Worm (Caenorhabditis elegans) whole organism, young adult: ENCODE results near the gene sri-21.

Experiments
- B0035.1 ChIP-seq: sonication (generic microtip); optimal IDR thresholded peaks from 2 replicates; lab custom pipeline; 2016; ENCODE audit warnings: missing genetic modification characterization, mild to moderate bottlenecking, missing compliant biosample characterization, missing genotype, missing genetic modification reagents
- F33H1.4 ChIP-seq: fragments of 200-800 bp; sonication (Bioruptor generic); IDR thresholded peaks from 2 replicates; pipeline ENCODE4 v1.3.6; 2022; ENCODE audit warnings: missing genetic modification reagents, missing genetic modification characterization, missing compliant biosample characterization
- F52B5.7 ChIP-seq: sonication (generic microtip); optimal IDR thresholded peaks from 2 replicates; lab custom pipeline; 2016; ENCODE audit warnings: mild to moderate bottlenecking, missing genetic modification characterization, missing compliant biosample characterization
- F57A8.1 ChIP-seq: fragments of 200-800 bp; sonication (Bioruptor generic); optimal IDR thresholded peaks from 2 replicates; lab custom pipeline; 2018; ENCODE audit warnings: mild to moderate bottlenecking, missing genetic modification characterization, moderate library complexity, missing compliant biosample characterization
- F57C9.4 ChIP-seq: sonication (generic microtip); optimal IDR thresholded peaks from 2 replicates; lab custom pipeline; 2017; ENCODE audit warnings: mild to moderate bottlenecking, missing genetic modification characterization, missing compliant biosample characterization
- K11D2.4 ChIP-seq: fragments of 200-800 bp; sonication (Bioruptor generic); IDR thresholded peaks from 2 replicates; pipeline ENCODE4 v1.3.6; 2022; ENCODE audit warnings: missing genetic modification reagents, missing genetic modification characterization, missing compliant biosample characterization
- Y56A3A.18 ChIP-seq: fragments of 200-800 bp; sonication (Bioruptor generic); IDR thresholded peaks from 2 replicates; pipeline ENCODE4 v1.3.6; 2022; ENCODE audit warnings: missing genetic modification reagents, missing genetic modification characterization, missing compliant biosample characterization
- aptf-3 ChIP-seq: fragments of 200-800 bp; sonication (Bioruptor generic); IDR thresholded peaks from 2 replicates; pipeline ENCODE4 v1.3.6; 2022; ENCODE audit warnings: missing genetic modification characterization, missing compliant biosample characterization
- atf-7 ChIP-seq: sonication (generic microtip); optimal IDR thresholded peaks from 2 replicates; lab custom pipeline; 2017; ENCODE audit warnings: mild to moderate bottlenecking, missing genetic modification characterization, missing compliant biosample characterization
- attf-3 ChIP-seq: fragments of 200-800 bp; sonication (Bioruptor generic); conservative IDR thresholded peaks from 2 replicates; pipeline ENCODE4 v1.3.6; 2022; ENCODE audit warnings: missing genetic modification reagents, missing genetic modification characterization, missing compliant biosample characterization
- bed-2 ChIP-seq: fragments of 200-800 bp; sonication (Bioruptor generic); IDR thresholded peaks from 2 replicates; pipeline ENCODE4 v1.3.6; 2022; ENCODE audit warnings: missing genetic modification reagents, missing genetic modification characterization, missing compliant biosample characterization
- ceh-27 ChIP-seq: fragments of 200-800 bp; sonication (Bioruptor generic); optimal IDR thresholded peaks from 2 replicates; lab custom pipeline; 2018; ENCODE audit warnings: mild to moderate bottlenecking, missing genetic modification characterization, moderate library complexity, missing compliant biosample characterization
- ceh-40 ChIP-seq: fragments of 200-800 bp; sonication (Bioruptor generic); IDR thresholded peaks from 2 replicates; pipeline ENCODE4 v1.3.6; 2022; ENCODE audit warnings: missing genetic modification characterization, missing compliant biosample characterization
- ceh-58 ChIP-seq: fragments of 200-800 bp; sonication (Bioruptor generic); IDR thresholded peaks from 2 replicates; pipeline ENCODE4 v1.3.6; 2022; ENCODE audit warnings: missing genetic modification characterization, missing compliant biosample characterization
- ceh-79 ChIP-seq: sonication (generic microtip); optimal IDR thresholded peaks from 2 replicates; lab custom pipeline; 2017; ENCODE audit warnings: mild to moderate bottlenecking, missing genetic modification characterization, missing compliant biosample characterization
- chd-7 ChIP-seq: sonication (generic microtip); optimal IDR thresholded peaks from 2 replicates; lab custom pipeline; 2016; ENCODE audit warnings: mild to moderate bottlenecking, missing genetic modification characterization, moderate library complexity, missing compliant biosample characterization
- die-1 ChIP-seq: sonication (generic microtip); optimal IDR thresholded peaks from 2 replicates; lab custom pipeline; 2016; ENCODE audit warnings: missing genotype, mild to moderate bottlenecking, missing genetic modification characterization, missing compliant biosample characterization
- dpff-1 ChIP-seq: sonication (generic microtip); optimal IDR thresholded peaks from 2 replicates; lab custom pipeline; 2017; ENCODE audit warnings: mild to moderate bottlenecking, missing genetic modification characterization, missing compliant biosample characterization
- efl-1 ChIP-seq: fragments of 150-350 bp; optimal IDR thresholded peaks from 2 replicates; lab custom pipeline; 2014; ENCODE audit warnings: missing biosample characterization, missing genetic modification reagents, missing genetic modification characterization
- ekl-4 ChIP-seq: fragments of 200-800 bp; sonication (Bioruptor generic); IDR thresholded peaks from 2 replicates; pipeline ENCODE4 v1.3.6; 2022; ENCODE audit warnings: missing genetic modification reagents, missing genetic modification characterization, missing compliant biosample characterization
- fkh-3 ChIP-seq: sonication (generic microtip); optimal IDR thresholded peaks from 2 replicates; lab custom pipeline; 2016; ENCODE audit warnings: mild to moderate bottlenecking, missing genetic modification characterization, missing compliant biosample characterization
- gei-17 ChIP-seq: fragments of 200-800 bp; sonication (Bioruptor generic); optimal IDR thresholded peaks from 2 replicates; lab custom pipeline; 2018; ENCODE audit warnings: mild to moderate bottlenecking, missing genetic modification characterization, missing compliant biosample characterization
- him-1 ChIP-seq: sonication (generic microtip); optimal IDR thresholded peaks from 2 replicates; lab custom pipeline; 2016; ENCODE audit warnings: missing genotype, missing genetic modification reagents, missing genetic modification characterization, missing compliant biosample characterization
- hlh-12 ChIP-seq: sonication (generic microtip); optimal IDR thresholded peaks from 2 replicates; lab custom pipeline; 2016; ENCODE audit warnings: missing genetic modification characterization, missing compliant biosample characterization
- hlh-26 ChIP-seq: fragments of 200-800 bp; sonication (Bioruptor generic); conservative IDR thresholded peaks from 2 replicates; pipeline ENCODE4 v1.3.6; 2022; ENCODE audit warnings: missing genetic modification reagents, missing genetic modification characterization, missing compliant biosample characterization
- hmg-1.2 ChIP-seq: fragments of 200-800 bp; sonication (Bioruptor generic); IDR thresholded peaks from 2 replicates; pipeline ENCODE4 v1.3.6; 2022; ENCODE audit warnings: missing genetic modification reagents, missing genetic modification characterization, missing compliant biosample characterization
- hsf-1 ChIP-seq: fragments of 200-800 bp; sonication (Bioruptor generic); IDR thresholded peaks from 2 replicates; pipeline ENCODE4 v1.3.6; 2022; ENCODE audit warnings: missing genetic modification reagents, missing genetic modification characterization, missing compliant biosample characterization
- let-607 ChIP-seq, 2 experiments: fragments of 200-800 bp in 1 of 2; sonication (Bioruptor generic) in 1 of 2; sonication (generic microtip) in 1 of 2; optimal IDR thresholded peaks; 2 replicates each; lab custom pipeline; 2016 to 2018; ENCODE audit warnings: mild to moderate bottlenecking in 2 of 2, missing compliant biosample characterization in 2 of 2, missing genetic modification characterization in 2 of 2, moderate library complexity in 2 of 2, missing genotype in 1 of 2
- lsy-27 ChIP-seq: sonication (generic microtip); optimal IDR thresholded peaks from 2 replicates; lab custom pipeline; 2017; ENCODE audit warnings: missing genetic modification characterization, mild to moderate bottlenecking, missing compliant biosample characterization, antibody characterized with exemption, missing genotype, borderline replicate concordance; ENCODE audit not compliant: insufficient read depth
- madf-10 ChIP-seq: sonication (generic microtip); optimal IDR thresholded peaks from 2 replicates; lab custom pipeline; 2016; ENCODE audit warnings: mild to moderate bottlenecking, missing genetic modification characterization, missing compliant biosample characterization
- madf-3 ChIP-seq: fragments of 200-800 bp; sonication (Bioruptor generic); IDR thresholded peaks from 2 replicates; pipeline ENCODE4 v1.3.6; 2022; ENCODE audit warnings: missing genetic modification reagents, missing genetic modification characterization, missing compliant biosample characterization
- madf-6 ChIP-seq: fragments of 200-800 bp; sonication (Bioruptor generic); IDR thresholded peaks from 2 replicates; pipeline ENCODE4 v1.3.6; 2022; ENCODE audit warnings: missing genetic modification reagents, missing genetic modification characterization, missing compliant biosample characterization
- mel-28 ChIP-seq: sonication (generic microtip); optimal IDR thresholded peaks from 2 replicates; lab custom pipeline; 2016; ENCODE audit warnings: borderline replicate concordance, mild to moderate bottlenecking, missing genetic modification characterization, missing compliant biosample characterization
- mxl-1 ChIP-seq: sonication (generic microtip); optimal IDR thresholded peaks from 2 replicates; lab custom pipeline; 2016; ENCODE audit warnings: missing genetic modification characterization, missing compliant biosample characterization
- nfya-2 ChIP-seq: fragments of 200-800 bp; sonication (Bioruptor generic); IDR thresholded peaks from 2 replicates; pipeline ENCODE4 v1.3.6; 2022; ENCODE audit warnings: missing genetic modification reagents, missing genetic modification characterization, missing compliant biosample characterization
- nhr-27 ChIP-seq: fragments of 200-800 bp; sonication (Bioruptor generic); optimal IDR thresholded peaks from 2 replicates; lab custom pipeline; 2018; ENCODE audit warnings: mild to moderate bottlenecking, missing genetic modification characterization, moderate library complexity, missing compliant biosample characterization
- nhr-90 ChIP-seq: sonication (generic microtip); optimal IDR thresholded peaks from 2 replicates; lab custom pipeline; 2016; ENCODE audit warnings: missing genotype, mild to moderate bottlenecking, missing genetic modification characterization, missing compliant biosample characterization
- pbrm-1 ChIP-seq: fragments of 200-800 bp; sonication (Bioruptor generic); IDR thresholded peaks from 2 replicates; pipeline ENCODE4 v1.3.6; 2022; ENCODE audit warnings: missing genetic modification reagents, missing genetic modification characterization, missing compliant biosample characterization
- pha-4 ChIP-seq: fragments of 150-350 bp; sonication (generic microtip); optimal IDR thresholded peaks from 2 replicates; lab custom pipeline; 2014; ENCODE audit warnings: missing biosample characterization, missing genetic modification reagents, missing genetic modification characterization
- rpc-1 ChIP-seq, 2 experiments: fragments of 150-350 bp in 1 of 2; sonication (generic microtip) in 1 of 2; optimal IDR thresholded peaks; 2 replicates each; lab custom pipeline; 2014 to 2018; ENCODE audit warnings: missing biosample characterization in 1 of 2, missing genetic modification characterization in 1 of 2, missing genetic modification reagents in 1 of 2, missing genotype in 1 of 2
- snpc-1.1 ChIP-seq: sonication (generic microtip); optimal IDR thresholded peaks from 2 replicates; lab custom pipeline; 2017; ENCODE audit warnings: missing genetic modification characterization, mild to moderate bottlenecking, missing compliant biosample characterization, antibody characterized with exemption, moderate library complexity, missing genotype, missing genetic modification reagents; ENCODE audit not compliant: insufficient read depth
- snpc-3.4 ChIP-seq: sonication (generic microtip); optimal IDR thresholded peaks from 2 replicates; lab custom pipeline; 2017; ENCODE audit warnings: missing genetic modification characterization, mild to moderate bottlenecking, missing compliant biosample characterization, antibody characterized with exemption, moderate library complexity, missing genotype, missing genetic modification reagents
- sptf-2 ChIP-seq: fragments of 200-800 bp; sonication (Bioruptor generic); optimal IDR thresholded peaks from 2 replicates; lab custom pipeline; 2018; ENCODE audit warnings: mild to moderate bottlenecking, missing genetic modification characterization, missing compliant biosample characterization
- tbp1 ChIP-seq: fragments of 200-800 bp; sonication (Bioruptor generic); optimal IDR thresholded peaks from 2 replicates; lab custom pipeline; 2018; ENCODE audit warnings: mild to moderate bottlenecking, missing genetic modification characterization, missing compliant biosample characterization
- tlf-1 ChIP-seq: fragments of 200-800 bp; sonication (Bioruptor generic); optimal IDR thresholded peaks from 2 replicates; lab custom pipeline; 2018; ENCODE audit warnings: mild to moderate bottlenecking, missing genetic modification characterization, missing compliant biosample characterization
- xnd-1 ChIP-seq: sonication (generic microtip); optimal IDR thresholded peaks from 2 replicates; lab custom pipeline; 2016; ENCODE audit warnings: missing genotype, missing genetic modification reagents, missing genetic modification characterization, missing compliant biosample characterization
- zfh-2 ChIP-seq: fragments of 200-800 bp; sonication (Bioruptor generic); conservative IDR thresholded peaks from 2 replicates; pipeline ENCODE4 v1.3.6; 2022; ENCODE audit warnings: missing genetic modification reagents, missing genetic modification characterization, missing compliant biosample characterization
- ztf-25 ChIP-seq: fragments of 200-800 bp; sonication (Bioruptor generic); IDR thresholded peaks from 2 replicates; pipeline ENCODE4 v1.3.6; 2022; ENCODE audit warnings: missing genetic modification reagents, missing genetic modification characterization, missing compliant biosample characterization

sri-21 gene

DNA sequence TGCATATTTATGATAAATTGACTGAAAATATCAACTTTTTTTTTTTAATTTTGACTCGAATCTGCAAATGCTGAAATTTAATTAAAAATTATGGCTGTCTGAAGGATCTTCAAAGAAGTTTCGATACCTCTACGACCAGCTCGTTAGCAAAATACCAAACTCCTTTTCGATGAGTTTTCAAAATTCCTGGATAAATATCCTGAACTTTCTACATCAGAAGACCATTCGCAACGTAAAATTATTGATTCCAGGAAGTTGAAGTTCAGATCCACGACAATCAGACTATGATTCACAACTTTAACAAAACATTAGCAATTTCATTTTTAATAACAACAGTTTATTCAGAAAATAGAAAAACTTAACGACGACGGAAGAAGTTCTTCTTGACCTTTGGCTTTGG lies 35.4 kb downstream of the sri-21 start (continued):
- peak; percentile 73 for TF ChIP-seq him-1
- TF ChIP-seq sptf-2: no peak
- TF ChIP-seq hlh-12 (tag; lab: Kevin White, UChicago): no peak
- TF ChIP-seq ceh-58: no peak
- no peak for TF ChIP-seq ceh-40 (GFP tag; lab: Robert Waterston, UW)
- TF ChIP-seq tlf-1 (GFP tag; lab: Kevin White, UChicago): peak; percentile 73
- TF ChIP-seq snpc-3.4 (tag; lab: Kevin White, UChicago): peak; percentile 53
- TF ChIP-seq attf-3 (GFP tag; lab: Robert Waterston, UW): peak; percentile 19; the same call in 1 of the 2 replicates
- TF ChIP-seq K11D2.4 (GFP tag; lab: Robert Waterston, UW): no peak
- TF ChIP-seq B0035.1 (tag; lab: Kevin White, UChicago): peak; percentile 14
- no peak; the same call in 1 of the 2 replicates for TF ChIP-seq hmg-1.2 (GFP tag; lab: Robert Waterston, UW)
- no peak for TF ChIP-seq dpff-1 (tag; lab: Kevin White, UChicago)
- TF ChIP-seq rpc-1 (optimal IDR thresholded peaks at IDR 0.05; lab: Kevin White, UChicago): no peak
- TF ChIP-seq rpc-1 (tag; optimal IDR thresholded peaks at IDR 0.05; lab: Kevin White, UChicago): peak; percentile 15
- TF ChIP-seq ceh-79: peak; percentile 2
- TF ChIP-seq madf-6 (GFP tag; lab: Robert Waterston, UW): peak; percentile 84
- peak; percentile 48 for TF ChIP-seq xnd-1 (tag; lab: Kevin White, UChicago)
- no peak for TF ChIP-seq lsy-27 (tag; lab: Kevin White, UChicago)
- TF ChIP-seq tbp1: peak; percentile 47
- peak; percentile 21 for TF ChIP-seq mxl-1 (tag; lab: Kevin White, UChicago)
- no peak for TF ChIP-seq F57A8.1
- no peak for TF ChIP-seq chd-7 (tag; lab: Kevin White, UChicago)
- peak; percentile 73 for TF ChIP-seq hsf-1 (GFP tag; lab: Robert Waterston, UW)
- no peak for TF ChIP-seq zfh-2 (GFP tag; lab: Robert Waterston, UW)
- no peak for TF ChIP-seq Y56A3A.18 (GFP tag; lab: Robert Waterston, UW)
- TF ChIP-seq fkh-3 (tag; lab: Kevin White, UChicago): no peak
- TF ChIP-seq nfya-2 (GFP tag; lab: Robert Waterston, UW): no peak
- TF ChIP-seq F52B5.7: peak; percentile 9
- no peak for TF ChIP-seq mel-28 (tag; lab: Kevin White, UChicago)
- no peak for TF ChIP-seq bed-2
- no peak for TF ChIP-seq madf-10 (tag; lab: Kevin White, UChicago)
- TF ChIP-seq F57C9.4 (tag; lab: Kevin White, UChicago): no peak
- no peak for TF ChIP-seq madf-3 (GFP tag; lab: Robert Waterston, UW)
- no peak for TF ChIP-seq ceh-27 (GFP tag; lab: Kevin White, UChicago)
- TF ChIP-seq F33H1.4: peak; percentile 54; the same call in 1 of the 2 replicates
- no peak for TF ChIP-seq hlh-26
- TF ChIP-seq pbrm-1 (GFP tag; lab: Robert Waterston, UW): peak; percentile 51
- no peak for TF ChIP-seq nhr-27 (tag; lab: Kevin White, UChicago)
- peak; percentile 35; the same call in 1 of the 2 replicates for TF ChIP-seq ztf-25 (GFP tag; lab: Robert Waterston, UW)
- TF ChIP-seq pha-4 (tag; lab: Kevin White, UChicago): no peak
- TF ChIP-seq atf-7: peak; percentile 38
- peak; percentile 81 for TF ChIP-seq aptf-3
- no peak for TF ChIP-seq gei-17
- peak; percentile 80 for TF ChIP-seq snpc-1.1 (tag; lab: Kevin White, UChicago)
- TF ChIP-seq die-1: no peak
- peak; percentile 79; the same call in 1 of the 2 replicates for TF ChIP-seq ekl-4 (GFP tag; lab: Robert Waterston, UW)
- no peak for TF ChIP-seq nhr-90 (tag; lab: Kevin White, UChicago)
- peak; percentile 52 for TF ChIP-seq efl-1 (GFP tag; lab: Kevin White, UChicago)
- TF ChIP-seq let-607 (tag; optimal IDR thresholded peaks at IDR 0.05; lab: Kevin White, UChicago): peak in 1 of 2 experiments; percentile 7
